Worm (Caenorhabditis elegans): ENCODE data around the gene C27A2.8.

DNA sequence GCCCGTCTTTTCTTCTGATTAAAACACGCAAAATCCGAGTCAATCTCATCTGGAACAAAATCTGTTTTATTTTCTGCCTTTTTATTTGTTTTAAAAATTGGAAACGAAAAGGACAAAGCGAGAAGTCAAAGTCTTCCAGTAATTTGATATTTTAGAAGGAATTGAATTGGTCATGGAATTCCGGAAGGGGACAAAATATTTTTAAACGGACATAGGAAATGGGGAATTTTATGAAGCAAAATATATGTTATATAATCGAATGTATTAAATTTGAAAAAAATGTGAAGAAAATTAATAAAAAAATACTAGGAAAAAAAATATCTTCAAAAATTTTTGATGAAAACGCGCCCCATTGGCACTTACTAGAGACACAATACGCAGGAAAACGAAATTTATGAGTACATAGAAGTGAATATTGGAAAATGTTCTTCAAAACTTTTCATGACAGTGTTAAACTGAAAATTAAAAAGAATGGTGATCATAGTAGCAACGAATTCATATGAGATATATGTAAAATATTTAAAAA lies 27.1 kb downstream of the C27A2.8 start, which contains the start of gene F33G12.7:
- no peak for TF ChIP-seq med-1 (GFP tag; optimal IDR thresholded peaks at IDR 0.05; ENCODE audit: insufficient read depth)
- TF ChIP-seq cog-1 (tag; optimal IDR thresholded peaks at IDR 0.05), result no peak
- no peak for TF ChIP-seq tab-1 (GFP tag; IDR thresholded peaks at IDR 0.05)
